Worm (Caenorhabditis elegans) whole organism, young adult: ENCODE measurements around the gene prk-2.

ENCODE experiments used
- B0035.1 ChIP-seq: sonication (generic microtip); optimal IDR thresholded peaks from 2 replicates; lab custom pipeline; 2016; ENCODE audit warnings: missing genetic modification characterization, mild to moderate bottlenecking, missing compliant biosample characterization, missing genotype, missing genetic modification reagents
- B0261.1 ChIP-seq: sonication (generic microtip); optimal IDR thresholded peaks from 2 replicates; lab custom pipeline; 2016; ENCODE audit warnings: mild to moderate bottlenecking, missing genetic modification characterization, moderate library complexity, missing compliant biosample characterization
- C06A6.2 ChIP-seq: fragments of 200-800 bp; sonication (Bioruptor generic); conservative IDR thresholded peaks from 2 replicates; pipeline ENCODE4 v1.3.6; 2022; ENCODE audit warnings: missing genetic modification characterization, missing compliant biosample characterization
- F10E7.11 ChIP-seq: sonication (generic microtip); optimal IDR thresholded peaks from 2 replicates; lab custom pipeline; 2017; ENCODE audit warnings: mild to moderate bottlenecking, missing genetic modification characterization, moderate library complexity, missing compliant biosample characterization
- F52B5.7 ChIP-seq: sonication (generic microtip); optimal IDR thresholded peaks from 2 replicates; lab custom pipeline; 2016; ENCODE audit warnings: mild to moderate bottlenecking, missing genetic modification characterization, missing compliant biosample characterization
- K11D2.4 ChIP-seq: fragments of 200-800 bp; sonication (Bioruptor generic); IDR thresholded peaks from 2 replicates; pipeline ENCODE4 v1.3.6; 2022; ENCODE audit warnings: missing genetic modification reagents, missing genetic modification characterization, missing compliant biosample characterization
- Y53F4B.3 ChIP-seq: fragments of 200-800 bp; sonication (Bioruptor generic); IDR thresholded peaks from 2 replicates; pipeline ENCODE4 v1.3.6; 2022; ENCODE audit warnings: missing genetic modification reagents, missing genetic modification characterization, missing compliant biosample characterization
- Y56A3A.18 ChIP-seq: fragments of 200-800 bp; sonication (Bioruptor generic); IDR thresholded peaks from 2 replicates; pipeline ENCODE4 v1.3.6; 2022; ENCODE audit warnings: missing genetic modification reagents, missing genetic modification characterization, missing compliant biosample characterization
- Y67H2A.10 ChIP-seq: fragments of 200-800 bp; sonication (Bioruptor generic); conservative IDR thresholded peaks from 2 replicates; pipeline ENCODE4 v1.3.6; 2022; ENCODE audit warnings: missing genetic modification reagents, missing genetic modification characterization, missing compliant biosample characterization
- Y79H2A.3 ChIP-seq: fragments of 200-800 bp; sonication (Bioruptor generic); conservative IDR thresholded peaks from 2 replicates; pipeline ENCODE4 v1.3.6; 2022; ENCODE audit warnings: missing genetic modification reagents, missing genetic modification characterization, missing compliant biosample characterization
- Y95B8A.8 ChIP-seq: fragments of 200-800 bp; sonication (Bioruptor generic); IDR thresholded peaks from 2 replicates; pipeline ENCODE4 v1.3.6; 2022; ENCODE audit warnings: missing genetic modification reagents, missing genetic modification characterization, missing compliant biosample characterization
- ZK185.1 ChIP-seq: sonication (generic microtip); optimal IDR thresholded peaks from 2 replicates; lab custom pipeline; 2016; ENCODE audit warnings: mild to moderate bottlenecking, missing genetic modification characterization, missing compliant biosample characterization; ENCODE audit not compliant: poor library complexity, severe bottlenecking
- ama-1 ChIP-seq, 3 experiments: fragments of 150-350 bp in 1 of 3; sonication (generic microtip) in 2 of 3; optimal IDR thresholded peaks; 2 replicates each; lab custom pipeline; 2014 to 2018; ENCODE audit warnings: missing biosample characterization in 2 of 3, missing genetic modification characterization in 2 of 3, missing genetic modification reagents in 2 of 3
- atf-7 ChIP-seq: sonication (generic microtip); optimal IDR thresholded peaks from 2 replicates; lab custom pipeline; 2017; ENCODE audit warnings: mild to moderate bottlenecking, missing genetic modification characterization, missing compliant biosample characterization
- attf-3 ChIP-seq: fragments of 200-800 bp; sonication (Bioruptor generic); conservative IDR thresholded peaks from 2 replicates; pipeline ENCODE4 v1.3.6; 2022; ENCODE audit warnings: missing genetic modification reagents, missing genetic modification characterization, missing compliant biosample characterization
- attf-5 ChIP-seq: fragments of 200-800 bp; sonication (Bioruptor generic); optimal IDR thresholded peaks from 2 replicates; lab custom pipeline; 2018; ENCODE audit warnings: mild to moderate bottlenecking, missing genetic modification characterization, missing compliant biosample characterization
- bed-2 ChIP-seq: fragments of 200-800 bp; sonication (Bioruptor generic); IDR thresholded peaks from 2 replicates; pipeline ENCODE4 v1.3.6; 2022; ENCODE audit warnings: missing genetic modification reagents, missing genetic modification characterization, missing compliant biosample characterization
- ceh-100 ChIP-seq: fragments of 200-800 bp; sonication (Bioruptor generic); IDR thresholded peaks from 2 replicates; pipeline ENCODE4 v1.3.6; 2022; ENCODE audit warnings: missing genetic modification reagents, missing genetic modification characterization, missing compliant biosample characterization
- ceh-79 ChIP-seq: sonication (generic microtip); optimal IDR thresholded peaks from 2 replicates; lab custom pipeline; 2017; ENCODE audit warnings: mild to moderate bottlenecking, missing genetic modification characterization, missing compliant biosample characterization
- dox-1 ChIP-seq: fragments of 200-800 bp; sonication (Bioruptor generic); IDR thresholded peaks from 2 replicates; pipeline ENCODE4 v1.3.6; 2022; ENCODE audit warnings: missing genetic modification reagents, missing genetic modification characterization, missing compliant biosample characterization
- efl-1 ChIP-seq: fragments of 150-350 bp; optimal IDR thresholded peaks from 2 replicates; lab custom pipeline; 2014; ENCODE audit warnings: missing biosample characterization, missing genetic modification reagents, missing genetic modification characterization
- egl-18 ChIP-seq: fragments of 200-800 bp; sonication (Bioruptor generic); IDR thresholded peaks from 2 replicates; pipeline ENCODE4 v1.3.6; 2022; ENCODE audit warnings: missing genetic modification reagents, missing genetic modification characterization, missing compliant biosample characterization
- egrh-3 ChIP-seq: fragments of 200-800 bp; sonication (Bioruptor generic); IDR thresholded peaks from 2 replicates; pipeline ENCODE4 v1.3.6; 2022; ENCODE audit warnings: missing genetic modification reagents, missing genetic modification characterization, missing compliant biosample characterization
- ekl-4 ChIP-seq: fragments of 200-800 bp; sonication (Bioruptor generic); IDR thresholded peaks from 2 replicates; pipeline ENCODE4 v1.3.6; 2022; ENCODE audit warnings: missing genetic modification reagents, missing genetic modification characterization, missing compliant biosample characterization
- fkh-3 ChIP-seq: sonication (generic microtip); optimal IDR thresholded peaks from 2 replicates; lab custom pipeline; 2016; ENCODE audit warnings: mild to moderate bottlenecking, missing genetic modification characterization, missing compliant biosample characterization
- hmg-1.2 ChIP-seq: fragments of 200-800 bp; sonication (Bioruptor generic); IDR thresholded peaks from 2 replicates; pipeline ENCODE4 v1.3.6; 2022; ENCODE audit warnings: missing genetic modification reagents, missing genetic modification characterization, missing compliant biosample characterization
- hmg-20 ChIP-seq: fragments of 200-800 bp; sonication (Bioruptor generic); IDR thresholded peaks from 2 replicates; pipeline ENCODE4 v1.3.6; 2022; ENCODE audit warnings: missing genetic modification reagents, missing genetic modification characterization, missing compliant biosample characterization
- hsf-1 ChIP-seq: fragments of 200-800 bp; sonication (Bioruptor generic); IDR thresholded peaks from 2 replicates; pipeline ENCODE4 v1.3.6; 2022; ENCODE audit warnings: missing genetic modification reagents, missing genetic modification characterization, missing compliant biosample characterization
- lin-26 ChIP-seq: fragments of 200-800 bp; sonication (Bioruptor generic); IDR thresholded peaks from 2 replicates; pipeline ENCODE4 v1.3.6; 2022; ENCODE audit warnings: missing genetic modification reagents, missing genetic modification characterization, missing compliant biosample characterization
- lin-54 ChIP-seq: fragments of 200-800 bp; sonication (Bioruptor generic); optimal IDR thresholded peaks from 2 replicates; lab custom pipeline; 2018; ENCODE audit warnings: mild to moderate bottlenecking, missing genetic modification characterization, missing compliant biosample characterization
- lir-1 ChIP-seq: fragments of 200-800 bp; sonication (Bioruptor generic); conservative IDR thresholded peaks from 2 replicates; pipeline ENCODE4 v1.3.6; 2022; ENCODE audit warnings: missing genetic modification reagents, missing genetic modification characterization, missing compliant biosample characterization
- madf-10 ChIP-seq: sonication (generic microtip); optimal IDR thresholded peaks from 2 replicates; lab custom pipeline; 2016; ENCODE audit warnings: mild to moderate bottlenecking, missing genetic modification characterization, missing compliant biosample characterization
- madf-6 ChIP-seq: fragments of 200-800 bp; sonication (Bioruptor generic); IDR thresholded peaks from 2 replicates; pipeline ENCODE4 v1.3.6; 2022; ENCODE audit warnings: missing genetic modification reagents, missing genetic modification characterization, missing compliant biosample characterization
- madf-8 ChIP-seq: fragments of 200-800 bp; sonication (Bioruptor generic); conservative IDR thresholded peaks from 2 replicates; pipeline ENCODE4 v1.3.6; 2022; ENCODE audit warnings: missing genetic modification reagents, missing genetic modification characterization, missing compliant biosample characterization
- mcd-1 ChIP-seq: fragments of 200-800 bp; sonication (Bioruptor generic); IDR thresholded peaks from 2 replicates; pipeline ENCODE4 v1.3.6; 2022; ENCODE audit warnings: missing genetic modification reagents, missing genetic modification characterization, missing compliant biosample characterization
- mel-28 ChIP-seq: sonication (generic microtip); optimal IDR thresholded peaks from 2 replicates; lab custom pipeline; 2016; ENCODE audit warnings: borderline replicate concordance, mild to moderate bottlenecking, missing genetic modification characterization, missing compliant biosample characterization
- mxl-1 ChIP-seq: sonication (generic microtip); optimal IDR thresholded peaks from 2 replicates; lab custom pipeline; 2016; ENCODE audit warnings: missing genetic modification characterization, missing compliant biosample characterization
- nfya-1 ChIP-seq: sonication (generic microtip); optimal IDR thresholded peaks from 2 replicates; lab custom pipeline; 2017; ENCODE audit warnings: antibody characterized with exemption, missing compliant biosample characterization, missing genetic modification characterization, borderline replicate concordance; ENCODE audit not compliant: insufficient read depth
- nhr-90 ChIP-seq: sonication (generic microtip); optimal IDR thresholded peaks from 2 replicates; lab custom pipeline; 2016; ENCODE audit warnings: missing genotype, mild to moderate bottlenecking, missing genetic modification characterization, missing compliant biosample characterization
- rpc-1 ChIP-seq, 2 experiments: fragments of 150-350 bp in 1 of 2; sonication (generic microtip) in 1 of 2; optimal IDR thresholded peaks; 2 replicates each; lab custom pipeline; 2014 to 2018; ENCODE audit warnings: missing biosample characterization in 1 of 2, missing genetic modification characterization in 1 of 2, missing genetic modification reagents in 1 of 2, missing genotype in 1 of 2
- sea-2 ChIP-seq: fragments of 200-800 bp; sonication (Bioruptor generic); IDR thresholded peaks from 2 replicates; pipeline ENCODE4 v1.3.6; 2022; ENCODE audit warnings: missing genetic modification characterization, missing compliant biosample characterization
- snpc-1.1 ChIP-seq: sonication (generic microtip); optimal IDR thresholded peaks from 2 replicates; lab custom pipeline; 2017; ENCODE audit warnings: missing genetic modification characterization, mild to moderate bottlenecking, missing compliant biosample characterization, antibody characterized with exemption, moderate library complexity, missing genotype, missing genetic modification reagents; ENCODE audit not compliant: insufficient read depth
- snpc-1.3 ChIP-seq: sonication (generic microtip); optimal IDR thresholded peaks from 2 replicates; lab custom pipeline; 2017; ENCODE audit warnings: missing genetic modification characterization, mild to moderate bottlenecking, missing compliant biosample characterization, antibody characterized with exemption, moderate library complexity, missing genotype, missing genetic modification reagents; ENCODE audit not compliant: insufficient read depth
- tbx-9 ChIP-seq: sonication (generic microtip); optimal IDR thresholded peaks from 2 replicates; lab custom pipeline; 2016; ENCODE audit warnings: borderline replicate concordance, missing genetic modification characterization, inconsistent platforms, missing compliant biosample characterization
- ztf-6 ChIP-seq: fragments of 200-800 bp; sonication (Bioruptor generic); IDR thresholded peaks from 2 replicates; pipeline ENCODE4 v1.3.6; 2022; ENCODE audit warnings: missing genetic modification reagents, missing genetic modification characterization, missing compliant biosample characterization

Gene prk-2

ce11 chrIII:3395112-3395511, 25.1 kb upstream of the prk-2 start:
- TF ChIP-seq sea-2 (GFP tag; lab: Robert Waterston, UW), result no peak
- TF ChIP-seq Y95B8A.8 (GFP tag; lab: Robert Waterston, UW), result no peak
- no peak for TF ChIP-seq madf-8
- peak; percentile 25; the same call in 1 of the 2 replicates for TF ChIP-seq hmg-1.2 (GFP tag; lab: Robert Waterston, UW)
- no peak for TF ChIP-seq bed-2 (GFP tag; lab: Robert Waterston, UW)
- peak; percentile 21 for TF ChIP-seq ama-1 (optimal IDR thresholded peaks at IDR 0.05; lab: Kevin White, UChicago)
- no peak for TF ChIP-seq ama-1 (GFP tag; optimal IDR thresholded peaks at IDR 0.05; lab: Kevin White, UChicago)
- TF ChIP-seq atf-7, result no peak
- TF ChIP-seq, all 124 proteins: peak for 2

ce11 chrIII:3393687-3394086, 23.7 kb upstream of the prk-2 start, which contains the start of gene mlc-4:
mlc-4 (minus strand) TSS chrIII:3393787.
- TF ChIP-seq Y79H2A.3 (GFP tag; lab: Robert Waterston, UW) (no peak), nfya-1 (no peak), rpc-1 (optimal IDR thresholded peaks at IDR 0.05; lab: Kevin White, UChicago) (no peak), rpc-1 (tag; optimal IDR thresholded peaks at IDR 0.05; lab: Kevin White, UChicago) (no peak), madf-8 (no peak), ceh-79 (tag; lab: Kevin White, UChicago) (no peak), tbx-9 (tag; lab: Kevin White, UChicago) (no peak), K11D2.4 (GFP tag; lab: Robert Waterston, UW) (no peak), egl-18 (no peak), Y56A3A.18 (GFP tag; lab: Robert Waterston, UW) (no peak), B0261.1 (tag; lab: Kevin White, UChicago) (no peak), attf-5 (GFP tag; lab: Kevin White, UChicago) (no peak), snpc-1.1 (tag; lab: Kevin White, UChicago) (no peak), fkh-3 (tag; lab: Kevin White, UChicago) (no peak), hsf-1 (no peak), F52B5.7 (tag; lab: Kevin White, UChicago) (no peak), ztf-6 (GFP tag; lab: Robert Waterston, UW) (no peak), Y53F4B.3 (no peak), hmg-20 (no peak), ZK185.1 (tag; lab: Kevin White, UChicago) (no peak), madf-10 (tag; lab: Kevin White, UChicago) (no peak)

ce11 chrIII:3390144-3390543, 20.1 kb upstream of the prk-2 start:
- no peak for TF ChIP-seq lir-1 (GFP tag; lab: Robert Waterston, UW)
- TF ChIP-seq egl-18, result no peak
- TF ChIP-seq B0035.1 (tag; lab: Kevin White, UChicago), result no peak
- TF ChIP-seq lin-26 (GFP tag; lab: Robert Waterston, UW), result no peak
- TF ChIP-seq C06A6.2, result no peak
- peak; percentile 22; the same call in 1 of the 2 replicates for TF ChIP-seq dox-1 (GFP tag; lab: Robert Waterston, UW)
- TF ChIP-seq madf-8, result peak; percentile 91
- TF ChIP-seq hmg-20, result no peak
- TF ChIP-seq lin-54 (GFP tag; lab: Kevin White, UChicago), result peak; percentile 91
- no peak for TF ChIP-seq mxl-1 (tag; lab: Kevin White, UChicago)
- TF ChIP-seq efl-1 (GFP tag; lab: Kevin White, UChicago), result peak; percentile 71
- no peak for TF ChIP-seq egrh-3 (GFP tag; lab: Robert Waterston, UW)
- TF ChIP-seq nhr-90 (tag; lab: Kevin White, UChicago), result no peak
- TF ChIP-seq madf-6 (GFP tag; lab: Robert Waterston, UW), result peak; percentile 98
- TF ChIP-seq Y67H2A.10 (GFP tag; lab: Robert Waterston, UW), result no peak
- no peak for TF ChIP-seq attf-3 (GFP tag; lab: Robert Waterston, UW)
- TF ChIP-seq Y79H2A.3 (GFP tag; lab: Robert Waterston, UW), result no peak
- TF ChIP-seq mcd-1 (GFP tag; lab: Robert Waterston, UW), result peak; percentile 71
- 0 out of 2 replicates have a peak, but pooled peaks have one; percentile 40 for TF ChIP-seq ekl-4 (GFP tag; lab: Robert Waterston, UW)
- TF ChIP-seq F10E7.11 (tag; lab: Kevin White, UChicago), result no peak
- no peak for TF ChIP-seq mel-28
- peak; percentile 61 for TF ChIP-seq hsf-1
- peak; percentile 28 for TF ChIP-seq snpc-1.3 (tag; lab: Kevin White, UChicago)
- TF ChIP-seq hmg-1.2 (GFP tag; lab: Robert Waterston, UW), result peak; percentile 34; the same call in 1 of the 2 replicates
- 0 out of 2 replicates have a peak, but pooled peaks have one; percentile 27 for TF ChIP-seq ceh-100
